Fruit fly (Drosophila melanogaster) Kc167 (cell line): Measurements from ENCODE around the gene CG4793.

ENCODE experiments used
- Myc ChIP-seq: fragments of >200 bp; optimal IDR thresholded peaks from 2 replicates; lab custom pipeline; 2017; ENCODE audit warnings: missing external identifiers
- Sin3A ChIP-seq: fragments of >200 bp; optimal IDR thresholded peaks from 2 replicates; lab custom pipeline; 2018; ENCODE audit warnings: missing external identifiers
- h ChIP-seq: fragments of >200 bp; optimal IDR thresholded peaks from 3 replicates; lab custom pipeline; 2018; ENCODE audit warnings: missing external identifiers
- insv ChIP-seq: fragments of >200 bp; optimal IDR thresholded peaks from 3 replicates; lab custom pipeline; 2018; ENCODE audit warnings: missing external identifiers
- psq ChIP-seq: fragments of >200 bp; optimal IDR thresholded peaks from 2 replicates; lab custom pipeline; 2017; ENCODE audit warnings: missing external identifiers
- ttk ChIP-seq: sonication (Bioruptor generic); optimal IDR thresholded peaks from 2 replicates; lab custom pipeline; 2017; ENCODE audit warnings: missing external identifiers

- TF ChIP-seq psq (lab: Kevin White, UChicago) (no peak), h (lab: Kevin White, UChicago) (no peak), Sin3A (lab: Kevin White, UChicago) (no peak), Myc (lab: Kevin White, UChicago) (no peak), ttk (lab: Kevin White, UChicago) (no peak), insv (lab: Kevin White, UChicago) (no peak)
These were observed 13.4 kb upstream of the CG4793 start for dm6 chr2L:15909826-15910225.
